Fruit fly (Drosophila melanogaster) whole organism, prepupa: ENCODE data around the gene CG13760.

Source experiments
- Blimp-1 ChIP-seq: fragments of 200-800 bp; sonication (Bioruptor generic); optimal IDR thresholded peaks from 3 replicates; lab custom pipeline; 2017; ENCODE audit warnings: missing biosample characterization, missing genetic modification characterization, mild to moderate bottlenecking, moderate library complexity, missing genetic modification reagents
- CG10631 ChIP-seq: fragments of 200-800 bp; sonication (Bioruptor generic); optimal IDR thresholded peaks from 2 replicates; lab custom pipeline; 2016; ENCODE audit warnings: missing biosample characterization, missing genetic modification characterization
- CG11294 ChIP-seq: fragments of 200-800 bp; sonication (Bioruptor generic); IDR thresholded peaks from 2 replicates; pipeline ENCODE4 v1.3.6; 2022; ENCODE audit warnings: missing biosample characterization, missing genetic modification characterization
- CG11762 ChIP-seq: fragments of 200-800 bp; sonication (Bioruptor generic); optimal IDR thresholded peaks from 3 replicates; lab custom pipeline; 2016; ENCODE audit warnings: missing biosample characterization, missing genetic modification characterization; ENCODE audit not compliant: insufficient read depth
- CG15336 ChIP-seq: fragments of 200-800 bp; sonication (Bioruptor generic); IDR thresholded peaks from 2 replicates; pipeline ENCODE4 v1.3.6; 2022; ENCODE audit warnings: missing biosample characterization, missing genetic modification characterization
- CG1621 ChIP-seq: fragments of 200-800 bp; sonication (Bioruptor generic); optimal IDR thresholded peaks from 3 replicates; lab custom pipeline; 2018; ENCODE audit warnings: missing biosample characterization, mild to moderate bottlenecking, missing genetic modification characterization
- CG16779 ChIP-seq: fragments of 200-800 bp; sonication (Bioruptor generic); optimal IDR thresholded peaks from 3 replicates; lab custom pipeline; 2017; ENCODE audit warnings: missing biosample characterization, mild to moderate bottlenecking, missing genetic modification characterization
- CG3032 ChIP-seq: fragments of 200-800 bp; optimal IDR thresholded peaks from 2 replicates; lab custom pipeline; 2019; ENCODE audit warnings: missing biosample characterization, mild to moderate bottlenecking, missing genetic modification characterization, moderate library complexity
- CG31627 ChIP-seq: fragments of 200-800 bp; sonication (Bioruptor generic); optimal IDR thresholded peaks from 3 replicates; lab custom pipeline; 2016; ENCODE audit warnings: missing biosample characterization, missing genetic modification characterization
- CG32006 ChIP-seq: fragments of 200-800 bp; sonication (Bioruptor generic); optimal IDR thresholded peaks from 3 replicates; lab custom pipeline; 2017; ENCODE audit warnings: missing biosample characterization, mild to moderate bottlenecking, missing genetic modification characterization
- CG3919 ChIP-seq: fragments of 200-800 bp; sonication (Bioruptor generic); optimal IDR thresholded peaks from 3 replicates; lab custom pipeline; 2016; ENCODE audit warnings: missing biosample characterization, missing genetic modification characterization
- CG4318 ChIP-seq: fragments of 200-800 bp; sonication (Bioruptor generic); optimal IDR thresholded peaks from 3 replicates; lab custom pipeline; 2017; ENCODE audit warnings: missing biosample characterization, mild to moderate bottlenecking, missing genetic modification characterization
- CG6163 ChIP-seq: fragments of 200-800 bp; sonication (Bioruptor generic); IDR thresholded peaks from 3 replicates; pipeline ENCODE4 v1.3.6; 2022; ENCODE audit warnings: missing biosample characterization, missing genetic modification characterization
- CG6808 ChIP-seq: fragments of 200-800 bp; sonication (Bioruptor generic); optimal IDR thresholded peaks from 3 replicates; lab custom pipeline; 2017; ENCODE audit warnings: missing biosample characterization, missing genetic modification characterization, mild to moderate bottlenecking, moderate library complexity, missing genetic modification reagents
- CG8319 ChIP-seq: fragments of 200-800 bp; sonication (Bioruptor generic); optimal IDR thresholded peaks from 3 replicates; lab custom pipeline; 2016; ENCODE audit warnings: missing biosample characterization, missing genetic modification characterization
- Eip78C ChIP-seq: fragments of 200-800 bp; sonication (Bioruptor generic); peaks from one replicate; lab custom pipeline; 2016; ENCODE audit warnings: missing biosample characterization, missing genetic modification characterization
- Ets21C ChIP-seq: fragments of 200-800 bp; sonication (Bioruptor generic); optimal IDR thresholded peaks from 3 replicates; lab custom pipeline; 2016; ENCODE audit warnings: missing biosample characterization, missing genetic modification characterization
- Ets96B ChIP-seq: fragments of 200-800 bp; optimal IDR thresholded peaks from 2 replicates; lab custom pipeline; 2019; ENCODE audit warnings: missing biosample characterization, mild to moderate bottlenecking, missing genetic modification characterization, moderate library complexity
- Gug ChIP-seq: fragments of 200-800 bp; sonication (Bioruptor generic); IDR thresholded peaks from 2 replicates; pipeline ENCODE4 v1.3.6; 2022; ENCODE audit warnings: missing biosample characterization, missing genetic modification characterization
- Hr38 ChIP-seq: sonication (Bioruptor generic); optimal IDR thresholded peaks from 2 replicates; lab custom pipeline; 2016; ENCODE audit warnings: missing biosample characterization, missing genetic modification characterization
- Hr39 ChIP-seq: fragments of 200-800 bp; sonication (Bioruptor generic); optimal IDR thresholded peaks from 2 replicates; lab custom pipeline; 2016; ENCODE audit warnings: missing biosample characterization, missing genetic modification characterization
- Hr4 ChIP-seq: fragments of 200-800 bp; sonication (Bioruptor generic); optimal IDR thresholded peaks from 3 replicates; lab custom pipeline; 2016; ENCODE audit warnings: missing biosample characterization, missing genetic modification characterization
- Lpt ChIP-seq: fragments of 200-800 bp; sonication (Bioruptor generic); optimal IDR thresholded peaks from 3 replicates; lab custom pipeline; 2016; ENCODE audit warnings: missing biosample characterization, missing genetic modification characterization
- Met ChIP-seq: fragments of 200-800 bp; sonication (Bioruptor generic); optimal IDR thresholded peaks from 3 replicates; lab custom pipeline; 2016; ENCODE audit warnings: missing biosample characterization, missing genetic modification characterization
- OdsH ChIP-seq: fragments of 200-800 bp; sonication (Bioruptor generic); optimal IDR thresholded peaks from 3 replicates; lab custom pipeline; 2016; ENCODE audit warnings: missing biosample characterization, missing genetic modification characterization
- Smox ChIP-seq: fragments of 200-800 bp; sonication (Bioruptor generic); optimal IDR thresholded peaks from 3 replicates; lab custom pipeline; 2016; ENCODE audit warnings: missing biosample characterization, missing genetic modification characterization
- Sox102F ChIP-seq: fragments of 200-800 bp; sonication (Bioruptor generic); optimal IDR thresholded peaks from 2 replicates; lab custom pipeline; 2016; ENCODE audit warnings: missing biosample characterization, mild to moderate bottlenecking, missing genetic modification characterization
- Sox14 ChIP-seq: fragments of 200-800 bp; sonication (Bioruptor generic); optimal IDR thresholded peaks from 3 replicates; lab custom pipeline; 2016; ENCODE audit warnings: missing biosample characterization, missing genetic modification characterization
- Sox15 ChIP-seq: fragments of 200-800 bp; sonication (Bioruptor generic); optimal IDR thresholded peaks from 3 replicates; lab custom pipeline; 2016; ENCODE audit warnings: missing biosample characterization, missing genetic modification characterization
- acj6 ChIP-seq: fragments of 200-800 bp; sonication (Bioruptor generic); optimal IDR thresholded peaks from 3 replicates; lab custom pipeline; 2016; ENCODE audit warnings: missing biosample characterization, missing genetic modification characterization
- cyc ChIP-seq: fragments of 200-800 bp; sonication (Bioruptor generic); optimal IDR thresholded peaks from 3 replicates; lab custom pipeline; 2016; ENCODE audit warnings: missing biosample characterization, missing genetic modification characterization
- dsx ChIP-seq: fragments of 200-800 bp; optimal IDR thresholded peaks from 3 replicates; lab custom pipeline; 2019; ENCODE audit warnings: missing biosample characterization, mild to moderate bottlenecking, missing genetic modification characterization, moderate library complexity; ENCODE audit not compliant: poor library complexity, severe bottlenecking
- esn ChIP-seq: fragments of 200-800 bp; sonication (Bioruptor generic); optimal IDR thresholded peaks from 2 replicates; lab custom pipeline; 2016; ENCODE audit warnings: missing biosample characterization, mild to moderate bottlenecking, missing genetic modification characterization, moderate library complexity
- fd59A ChIP-seq: fragments of 200-800 bp; sonication (Bioruptor generic); optimal IDR thresholded peaks from 2 replicates; lab custom pipeline; 2017; ENCODE audit warnings: missing biosample characterization, mild to moderate bottlenecking, missing genetic modification characterization, missing genetic modification reagents
- fd85E ChIP-seq: fragments of 200-800 bp; sonication (Bioruptor generic); optimal IDR thresholded peaks from 3 replicates; lab custom pipeline; 2016; ENCODE audit warnings: missing biosample characterization, missing genetic modification characterization
- fkh ChIP-seq: fragments of 200-800 bp; sonication (Bioruptor generic); optimal IDR thresholded peaks from 3 replicates; lab custom pipeline; 2017; ENCODE audit warnings: missing biosample characterization, mild to moderate bottlenecking, missing genetic modification characterization, moderate library complexity
- lz ChIP-seq: fragments of 200-800 bp; sonication (Bioruptor generic); optimal IDR thresholded peaks from 3 replicates; lab custom pipeline; 2016; ENCODE audit warnings: missing biosample characterization, missing genetic modification characterization
- net ChIP-seq: fragments of 200-800 bp; sonication (Bioruptor generic); optimal IDR thresholded peaks from 3 replicates; lab custom pipeline; 2016; ENCODE audit warnings: missing biosample characterization, missing genetic modification characterization
- pdm3 ChIP-seq: fragments of 200-800 bp; sonication (Bioruptor generic); optimal IDR thresholded peaks from 3 replicates; lab custom pipeline; 2016; ENCODE audit warnings: missing biosample characterization, missing genetic modification characterization
- salr ChIP-seq, 2 experiments: fragments of 200-800 bp; sonication (Bioruptor generic); optimal IDR thresholded peaks; 3 replicates each; lab custom pipeline; 2016 to 2018; ENCODE audit warnings: missing biosample characterization in 2 of 2, missing genetic modification characterization in 2 of 2, mild to moderate bottlenecking in 1 of 2
- spab ChIP-seq: fragments of 200-800 bp; sonication (Bioruptor generic); optimal IDR thresholded peaks from 2 replicates; lab custom pipeline; 2017; ENCODE audit warnings: missing biosample characterization, mild to moderate bottlenecking, missing genetic modification characterization, missing genetic modification reagents
- ss ChIP-seq, 2 experiments: fragments of 200-800 bp; sonication (Bioruptor generic); optimal IDR thresholded peaks; 2 replicates in 1 of 2; 3 replicates in 1 of 2; lab custom pipeline; 2017 to 2018; ENCODE audit warnings: mild to moderate bottlenecking in 2 of 2, missing biosample characterization in 2 of 2, missing genetic modification characterization in 2 of 2, moderate library complexity in 1 of 2
- svp ChIP-seq: fragments of 200-800 bp; sonication (Bioruptor generic); peaks from one replicate; lab custom pipeline; 2016; ENCODE audit warnings: missing biosample characterization, missing genetic modification characterization
- topi ChIP-seq: fragments of 200-800 bp; sonication (Bioruptor generic); optimal IDR thresholded peaks from 3 replicates; lab custom pipeline; 2016; ENCODE audit warnings: missing biosample characterization, missing genetic modification characterization
- vri ChIP-seq: fragments of 200-800 bp; sonication (Bioruptor generic); optimal IDR thresholded peaks from 3 replicates; lab custom pipeline; 2016; ENCODE audit warnings: missing biosample characterization, mild to moderate bottlenecking, missing genetic modification characterization

CG13760 gene

DNA sequence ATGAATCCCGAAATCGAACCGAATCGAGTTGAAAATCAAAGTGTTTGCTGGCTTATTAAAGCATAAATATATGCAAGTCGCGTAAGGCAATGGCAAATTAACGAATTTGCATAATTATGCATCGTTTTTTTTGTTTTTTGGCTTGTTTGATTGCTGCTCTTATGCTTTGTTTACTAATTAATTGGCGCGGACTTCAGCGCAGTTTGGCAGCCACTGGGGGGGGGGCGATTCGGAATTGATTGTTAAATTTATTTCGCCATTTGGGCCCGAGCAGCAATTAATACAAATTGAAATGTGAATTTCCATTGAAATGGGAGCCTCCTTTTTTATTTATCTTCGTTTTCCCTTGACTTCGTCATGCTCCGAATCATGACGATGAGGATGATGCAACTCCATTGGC, 46.0 kb downstream of the CG13760 start:
- TF ChIP-seq vri (GFP tag; lab: Kevin White, UChicago) (no peak), salr (GFP tag; optimal IDR thresholded peaks at IDR 0.05; lab: Kevin White, UChicago) (no peak), CG32006 (GFP tag; lab: Kevin White, UChicago) (no peak), CG31627 (GFP tag; lab: Kevin White, UChicago) (no peak), Lpt (no peak), Sox102F (no peak), Ets96B (tag; lab: Kevin White, UChicago) (no peak), net (GFP tag; lab: Kevin White, UChicago) (no peak), CG11294 (GFP tag; lab: Robert Waterston, UW) (no peak), cyc (no peak)

- TF ChIP-seq fkh (GFP tag; lab: Kevin White, UChicago) (no peak), ss (GFP tag; optimal IDR thresholded peaks at IDR 0.05; lab: Kevin White, UChicago) (no peak)
- TF ChIP-seq, all 60 proteins: peak for 0
Observed at dm6 chrX:2538387-2538786, 47.1 kb downstream of the CG13760 start.

DNA sequence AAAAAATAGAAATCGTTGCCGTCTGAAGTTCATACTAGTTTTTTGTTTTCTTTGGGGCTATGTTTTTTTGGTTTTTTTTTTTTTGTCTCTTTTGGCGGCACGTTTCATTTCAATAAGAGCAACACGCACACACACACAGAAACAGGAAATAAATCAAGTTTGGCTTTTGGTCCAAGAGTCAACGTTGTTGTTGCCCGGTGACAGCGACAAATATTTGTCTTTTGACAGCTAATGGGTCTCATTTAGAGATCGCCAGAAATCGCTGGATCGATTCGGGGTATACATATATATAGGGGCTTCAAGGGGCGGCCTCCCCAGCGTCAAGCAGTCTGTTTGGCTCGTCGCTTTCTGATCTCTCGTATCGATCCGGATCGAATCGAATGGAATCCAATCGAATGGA, 48.1 kb downstream of the CG13760 start:
- TF ChIP-seq Hr38 (GFP tag; lab: Kevin White, UChicago) = no peak
- TF ChIP-seq acj6 = no peak
- no peak for TF ChIP-seq CG6808 (GFP tag; lab: Kevin White, UChicago)
- no peak for TF ChIP-seq spab (GFP tag; lab: Kevin White, UChicago)
- no peak for TF ChIP-seq svp (GFP tag; lab: Kevin White, UChicago)
- TF ChIP-seq CG16779 = no peak
- TF ChIP-seq Hr4 (GFP tag; lab: Kevin White, UChicago) = no peak
- TF ChIP-seq esn = no peak
- no peak for TF ChIP-seq CG3919 (GFP tag; lab: Kevin White, UChicago)
- TF ChIP-seq Sox14 (GFP tag; lab: Kevin White, UChicago) = no peak
- TF ChIP-seq OdsH (GFP tag; lab: Kevin White, UChicago) = no peak
- TF ChIP-seq CG8319 (GFP tag; lab: Kevin White, UChicago) = no peak
- TF ChIP-seq CG4318 = no peak
- TF ChIP-seq Lpt = no peak
- TF ChIP-seq Sox102F = no peak
- TF ChIP-seq CG11762 (GFP tag; lab: Kevin White, UChicago) = no peak

- TF ChIP-seq Sox14 (GFP tag; lab: Kevin White, UChicago) (peak; percentile 77), esn (peak; percentile 64), lz (GFP tag; lab: Kevin White, UChicago) (peak; percentile 58), Eip78C (peak; percentile 90), CG31627 (GFP tag; lab: Kevin White, UChicago) (peak; percentile 66), CG6163 (GFP tag; lab: Robert Waterston, UW) (peak; percentile 93), pdm3 (peak; percentile 84), Gug (GFP tag; lab: Robert Waterston, UW) (peak; percentile 70), CG3919 (GFP tag; lab: Kevin White, UChicago) (peak; percentile 71), salr (GFP tag; optimal IDR thresholded peaks at IDR 0.05; lab: Kevin White, UChicago) (peak; percentile 65 to 80), CG8319 (GFP tag; lab: Kevin White, UChicago) (peak; percentile 57), Sox102F (peak; percentile 36), Hr39 (GFP tag; lab: Kevin White, UChicago) (peak; percentile 72), CG10631 (GFP tag; lab: Kevin White, UChicago) (peak; percentile 86), CG6808 (GFP tag; lab: Kevin White, UChicago) (peak; percentile 63), CG3032 (tag; lab: Kevin White, UChicago) (peak; percentile 90), fd59A (GFP tag; lab: Kevin White, UChicago) (peak; percentile 83), net (GFP tag; lab: Kevin White, UChicago) (peak; percentile 67), svp (GFP tag; lab: Kevin White, UChicago) (peak; percentile 6), Sox15 (GFP tag; lab: Kevin White, UChicago) (peak; percentile 75), CG1621 (peak; percentile 83), Smox (GFP tag; lab: Kevin White, UChicago) (peak; percentile 54), Met (GFP tag; lab: Kevin White, UChicago) (peak; percentile 61), spab (GFP tag; lab: Kevin White, UChicago) (peak; percentile 65), Ets21C (GFP tag; lab: Kevin White, UChicago) (peak; percentile 44), fkh (GFP tag; lab: Kevin White, UChicago) (no peak), dsx (GFP tag; lab: Kevin White, UChicago) (peak; percentile 63), fd85E (GFP tag; lab: Kevin White, UChicago) (no peak), CG15336 (GFP tag; lab: Robert Waterston, UW) (peak; percentile 67), vri (GFP tag; lab: Kevin White, UChicago) (no peak), Blimp-1 (GFP tag; lab: Kevin White, UChicago) (no peak), Lpt (peak; percentile 67), topi (peak; percentile 35)
Observed at dm6 chrX:2536136-2536535, 49.4 kb downstream of the CG13760 start.
